Fruit fly (Drosophila melanogaster) whole organism, embryonic: Measurements from ENCODE around the gene Smvt.

Source experiments
- Atf-2 ChIP-seq: fragments of 200-800 bp; sonication (Bioruptor generic); optimal IDR thresholded peaks from 2 replicates; lab custom pipeline; 2016; ENCODE audit warnings: missing biosample characterization, missing genetic modification characterization
- Bgb ChIP-seq: fragments of 200-800 bp; sonication (Bioruptor generic); IDR thresholded peaks from 2 replicates; pipeline ENCODE4 v1.3.6; 2022; ENCODE audit warnings: missing biosample characterization, missing genetic modification characterization; ENCODE audit not compliant: partially characterized antibody
- CG10959 ChIP-seq: fragments of 200-800 bp; sonication (Bioruptor generic); IDR thresholded peaks from 2 replicates; pipeline ENCODE4 v1.3.6; 2022; ENCODE audit warnings: missing biosample characterization, missing genetic modification characterization
- CG11504 ChIP-seq: fragments of 200-800 bp; sonication (Bioruptor generic); optimal IDR thresholded peaks from 3 replicates; lab custom pipeline; 2019; ENCODE audit warnings: missing biosample characterization, mild to moderate bottlenecking, missing genetic modification characterization, moderate library complexity
- CG12391 ChIP-seq: fragments of 200-800 bp; sonication (Bioruptor generic); optimal IDR thresholded peaks from 3 replicates; lab custom pipeline; 2018; ENCODE audit warnings: missing biosample characterization, mild to moderate bottlenecking, missing genetic modification characterization, moderate library complexity
- CG15011 ChIP-seq: fragments of 200-800 bp; sonication (Bioruptor generic); optimal IDR thresholded peaks from 3 replicates; lab custom pipeline; 2018; ENCODE audit warnings: missing biosample characterization, mild to moderate bottlenecking, missing genetic modification characterization
- CG1603 ChIP-seq: fragments of 200-800 bp; sonication (Bioruptor generic); optimal IDR thresholded peaks from 2 replicates; lab custom pipeline; 2019; ENCODE audit warnings: missing biosample characterization, mild to moderate bottlenecking, missing genetic modification characterization, moderate library complexity
- CG17186 ChIP-seq: fragments of 200-800 bp; sonication (Bioruptor generic); optimal IDR thresholded peaks from 3 replicates; lab custom pipeline; 2017; ENCODE audit warnings: missing biosample characterization, missing genetic modification reagents, missing genetic modification characterization
- CG2129 ChIP-seq: fragments of 200-800 bp; sonication (Bioruptor generic); IDR thresholded peaks from 2 replicates; pipeline ENCODE4 v1.3.6; 2022; ENCODE audit warnings: missing biosample characterization, missing genetic modification characterization; ENCODE audit not compliant: partially characterized antibody
- CG2712 ChIP-seq: fragments of 200-800 bp; optimal IDR thresholded peaks from 3 replicates; lab custom pipeline; 2019; ENCODE audit warnings: missing biosample characterization, mild to moderate bottlenecking, missing genetic modification characterization, moderate library complexity
- CG2889 ChIP-seq: fragments of 200-800 bp; sonication (Bioruptor generic); IDR thresholded peaks from 3 replicates; pipeline ENCODE4 v1.3.6; 2022; ENCODE audit warnings: missing biosample characterization, missing genetic modification characterization
- CG31365 ChIP-seq: fragments of 200-800 bp; sonication (Bioruptor generic); optimal IDR thresholded peaks from 2 replicates; lab custom pipeline; 2018; ENCODE audit warnings: missing biosample characterization, mild to moderate bottlenecking, missing genetic modification characterization
- CG32772 ChIP-seq: fragments of 200-800 bp; sonication (Bioruptor generic); IDR thresholded peaks from 2 replicates; pipeline ENCODE4 v1.3.6; 2022; ENCODE audit warnings: missing biosample characterization, missing genetic modification characterization
- CG34376 ChIP-seq: fragments of 200-800 bp; sonication (Bioruptor generic); optimal IDR thresholded peaks from 2 replicates; lab custom pipeline; 2018; ENCODE audit warnings: missing biosample characterization, mild to moderate bottlenecking, missing genetic modification characterization
- CG3726 ChIP-seq: fragments of 200-800 bp; sonication (Bioruptor generic); IDR thresholded peaks from 3 replicates; pipeline ENCODE4, ENCODE4 v1.3.6; 2022; ENCODE audit warnings: missing biosample characterization, missing genetic modification characterization
- CG3838 ChIP-seq: fragments of 200-800 bp; sonication (Bioruptor generic); optimal IDR thresholded peaks from 3 replicates; lab custom pipeline; 2016; ENCODE audit warnings: missing biosample characterization, missing genetic modification characterization
- CG3847 ChIP-seq: fragments of 200-800 bp; sonication (Bioruptor generic); IDR thresholded peaks from 2 replicates; pipeline ENCODE4 v1.3.6; 2022; ENCODE audit warnings: missing biosample characterization, missing genetic modification characterization
- CG43689 ChIP-seq: fragments of 200-800 bp; sonication (Bioruptor generic); IDR thresholded peaks from 2 replicates; pipeline ENCODE4 v1.3.6; 2022; ENCODE audit warnings: missing biosample characterization, missing genetic modification characterization
- CG4424 ChIP-seq: fragments of 200-800 bp; sonication (Bioruptor generic); optimal IDR thresholded peaks from 3 replicates; lab custom pipeline; 2016; ENCODE audit warnings: missing biosample characterization, missing genetic modification characterization
- CG4617 ChIP-seq: fragments of 200-800 bp; sonication (Bioruptor generic); optimal IDR thresholded peaks from 3 replicates; lab custom pipeline; 2016; ENCODE audit warnings: missing biosample characterization, missing genetic modification characterization, borderline replicate concordance
- CG6654 ChIP-seq: fragments of 200-800 bp; sonication (Bioruptor generic); optimal IDR thresholded peaks from 2 replicates; lab custom pipeline; 2017; ENCODE audit warnings: missing biosample characterization, mild to moderate bottlenecking, missing genetic modification characterization
- H15 ChIP-seq: fragments of 200-800 bp; sonication (Bioruptor generic); IDR thresholded peaks from 3 replicates; pipeline ENCODE4 v1.3.6; 2022; ENCODE audit warnings: missing biosample characterization, missing genetic modification characterization
- Hmr ChIP-seq: fragments of 200-800 bp; sonication (Bioruptor generic); optimal IDR thresholded peaks from 3 replicates; lab custom pipeline; 2017; ENCODE audit warnings: mild to moderate bottlenecking, missing biosample characterization, missing genetic modification reagents, missing genetic modification characterization
- Hsf ChIP-seq: fragments of 200-800 bp; sonication (Bioruptor generic); optimal IDR thresholded peaks from 3 replicates; lab custom pipeline; 2016; ENCODE audit warnings: missing biosample characterization, missing genetic modification characterization
- Lhr ChIP-seq: fragments of 200-800 bp; sonication (Bioruptor generic); optimal IDR thresholded peaks from 3 replicates; lab custom pipeline; 2017; ENCODE audit warnings: mild to moderate bottlenecking, missing biosample characterization, missing genetic modification reagents, missing genetic modification characterization
- MBD-R2 ChIP-seq: fragments of 200-800 bp; sonication (Bioruptor generic); IDR thresholded peaks from 2 replicates; pipeline ENCODE4 v1.3.6; 2022; ENCODE audit warnings: missing biosample characterization, missing genetic modification characterization
- MESR4 ChIP-seq: fragments of 200-800 bp; sonication (Bioruptor generic); optimal IDR thresholded peaks from 2 replicates; lab custom pipeline; 2018; ENCODE audit warnings: missing biosample characterization, mild to moderate bottlenecking, missing genetic modification characterization, moderate library complexity
- MTF-1 ChIP-seq: fragments of 200-800 bp; sonication (Bioruptor generic); optimal IDR thresholded peaks from 2 replicates; lab custom pipeline; 2018; ENCODE audit warnings: missing biosample characterization, mild to moderate bottlenecking, missing genetic modification characterization, borderline replicate concordance
- Mad ChIP-seq: fragments of 200-800 bp; sonication (Bioruptor generic); optimal IDR thresholded peaks from 2 replicates; lab custom pipeline; 2016; ENCODE audit warnings: missing biosample characterization, missing genetic modification characterization
- Meics ChIP-seq: fragments of 200-800 bp; sonication (Bioruptor generic); optimal IDR thresholded peaks from 2 replicates; lab custom pipeline; 2017; ENCODE audit warnings: missing biosample characterization, mild to moderate bottlenecking, missing genetic modification characterization
- Neu2 ChIP-seq: fragments of 200-800 bp; sonication (Bioruptor generic); optimal IDR thresholded peaks from 3 replicates; lab custom pipeline; 2016; ENCODE audit warnings: missing biosample characterization, missing genetic modification characterization, borderline replicate concordance
- Nf-YA ChIP-seq: fragments of 200-800 bp; sonication (Bioruptor generic); IDR thresholded peaks from 2 replicates; pipeline ENCODE4 v1.3.6; 2022; ENCODE audit warnings: missing biosample characterization, missing genetic modification characterization
- Sry-δ ChIP-seq: fragments of 200-800 bp; sonication (Bioruptor generic); optimal IDR thresholded peaks from 2 replicates; lab custom pipeline; 2016; ENCODE audit warnings: missing biosample characterization, missing genetic modification characterization
- TFAM ChIP-seq: fragments of 200-800 bp; sonication (Bioruptor generic); optimal IDR thresholded peaks from 2 replicates; lab custom pipeline; 2017; ENCODE audit warnings: missing biosample characterization, missing genetic modification characterization, inconsistent platforms
- Tbp ChIP-seq: fragments of >200 bp; optimal IDR thresholded peaks from 2 replicates; lab custom pipeline; 2018; ENCODE audit warnings: missing biosample characterization, missing genetic modification characterization
- Trl ChIP-seq, 3 experiments: fragments of >200 bp in 2 of 3; fragments of 200-800 bp in 1 of 3; sonication (Bioruptor generic) in 1 of 3; optimal IDR thresholded peaks; 2 replicates in 1 of 3; 3 replicates in 2 of 3; lab custom pipeline; 2016 to 2017; ENCODE audit warnings: missing biosample characterization in 1 of 3, missing genetic modification characterization in 1 of 3
- Xbp1 ChIP-seq: fragments of 200-800 bp; sonication (Bioruptor generic); optimal IDR thresholded peaks from 3 replicates; lab custom pipeline; 2016; ENCODE audit warnings: missing biosample characterization, mild to moderate bottlenecking, missing genetic modification characterization
- bab2 ChIP-seq: fragments of 200-800 bp; sonication (Bioruptor generic); optimal IDR thresholded peaks from 2 replicates; lab custom pipeline; 2016; ENCODE audit warnings: missing biosample characterization, missing genetic modification characterization
- emc ChIP-seq: fragments of 200-800 bp; sonication (Bioruptor generic); optimal IDR thresholded peaks from 2 replicates; lab custom pipeline; 2016; ENCODE audit warnings: missing biosample characterization, missing genetic modification characterization
- eyg ChIP-seq: fragments of 200-800 bp; sonication (Bioruptor generic); optimal IDR thresholded peaks from 3 replicates; lab custom pipeline; 2016; ENCODE audit warnings: missing biosample characterization, missing genetic modification characterization
- fu2 ChIP-seq: fragments of 200-800 bp; sonication (Bioruptor generic); optimal IDR thresholded peaks from 2 replicates; lab custom pipeline; 2016; ENCODE audit warnings: missing biosample characterization, missing genetic modification characterization
- gem ChIP-seq: fragments of 200-800 bp; sonication (Bioruptor generic); optimal IDR thresholded peaks from 2 replicates; lab custom pipeline; 2019; ENCODE audit warnings: missing biosample characterization, mild to moderate bottlenecking, missing genetic modification characterization, moderate library complexity
- gfzf ChIP-seq: fragments of 200-800 bp; sonication (Bioruptor generic); optimal IDR thresholded peaks from 2 replicates; lab custom pipeline; 2016; ENCODE audit warnings: missing biosample characterization, mild to moderate bottlenecking, missing genetic modification characterization, moderate library complexity
- gt ChIP-seq: fragments of 200-800 bp; sonication (Bioruptor generic); IDR thresholded peaks from 2 replicates; pipeline ENCODE4 v1.3.6; 2022; ENCODE audit warnings: missing biosample characterization, missing genetic modification characterization
- ind ChIP-seq: fragments of 200-800 bp; sonication (Bioruptor generic); optimal IDR thresholded peaks from 3 replicates; lab custom pipeline; 2016; ENCODE audit warnings: missing biosample characterization, missing genetic modification characterization
- kah ChIP-seq: fragments of 200-800 bp; sonication (Bioruptor generic); optimal IDR thresholded peaks from 2 replicates; lab custom pipeline; 2018; ENCODE audit warnings: missing biosample characterization, mild to moderate bottlenecking, missing genetic modification characterization
- oc ChIP-seq: fragments of 200-800 bp; sonication (Bioruptor generic); optimal IDR thresholded peaks from 2 replicates; lab custom pipeline; 2018; ENCODE audit warnings: missing biosample characterization, mild to moderate bottlenecking, missing genetic modification characterization, moderate library complexity
- peb ChIP-seq: fragments of 200-800 bp; sonication (Bioruptor generic); IDR thresholded peaks from 2 replicates; pipeline ENCODE4 v1.3.6; 2022; ENCODE audit warnings: missing biosample characterization, missing genetic modification characterization
- slou ChIP-seq: fragments of 200-800 bp; sonication (Bioruptor generic); optimal IDR thresholded peaks from 3 replicates; lab custom pipeline; 2016; ENCODE audit warnings: missing biosample characterization, missing genetic modification characterization

Smvt gene

DNA sequence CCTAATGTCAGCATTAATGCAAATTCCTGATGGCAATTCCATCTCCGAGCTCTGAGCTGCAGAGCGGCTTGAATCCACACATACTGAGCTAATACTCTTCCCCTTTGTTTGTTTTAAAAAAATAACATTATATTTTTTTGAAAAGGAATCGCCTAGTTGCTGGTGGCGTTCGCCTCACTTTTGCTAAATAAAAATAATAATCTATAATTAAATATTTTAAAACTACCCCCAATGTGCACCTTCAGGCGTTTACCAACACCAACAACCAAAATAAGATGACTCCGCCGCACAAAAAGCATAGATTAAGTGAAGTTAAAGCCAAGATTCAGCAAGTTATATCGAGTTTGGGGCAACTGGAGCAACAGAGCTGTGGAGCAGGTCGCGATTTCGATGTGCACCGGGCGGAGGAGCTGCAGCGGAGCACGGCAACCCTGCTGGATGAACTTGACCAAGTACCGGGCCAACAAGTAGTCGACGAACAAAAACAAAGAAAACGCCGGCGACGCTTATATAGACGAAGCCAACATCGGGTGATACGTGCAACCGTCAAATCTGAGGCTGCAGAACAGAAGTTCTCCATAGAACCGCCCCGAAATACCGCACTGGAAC, 17.2 kb downstream of the Smvt start, which contains the start of gene CG1896 (continued):
- no peak for TF ChIP-seq fu2
- peak; percentile 63 for TF ChIP-seq gem (tag; lab: Kevin White, UChicago)
- peak; percentile 55 for TF ChIP-seq CG2712 (tag; lab: Kevin White, UChicago)
- no peak for TF ChIP-seq CG2889 (GFP tag; lab: Robert Waterston, UW)
- no peak; the same call in 1 of the 2 replicates for TF ChIP-seq CG32772 (GFP tag; lab: Robert Waterston, UW)
- TF ChIP-seq Hsf = no peak
- TF ChIP-seq CG31365 (tag; lab: Kevin White, UChicago) = no peak
- TF ChIP-seq kah = peak; percentile 63
- peak; percentile 49 for TF ChIP-seq CG12391 (tag; lab: Kevin White, UChicago)
- TF ChIP-seq CG43689 = no peak
- peak; percentile 13; the same call in 1 of the 3 replicates for TF ChIP-seq H15 (GFP tag; lab: Robert Waterston, UW)
- TF ChIP-seq CG4617 (GFP tag; lab: Kevin White, UChicago) = peak; percentile 40
- TF ChIP-seq bab2 = no peak
- TF ChIP-seq CG3847 (GFP tag; lab: Robert Waterston, UW) = peak; percentile 34
- no peak for TF ChIP-seq CG3726 (GFP tag; lab: Robert Waterston, UW)
- peak; percentile 5 for TF ChIP-seq MTF-1
- TF ChIP-seq CG4424 (GFP tag; lab: Kevin White, UChicago) = peak; percentile 52
- peak; percentile 1 for TF ChIP-seq CG6654 (GFP tag; lab: Kevin White, UChicago)
- TF ChIP-seq Nf-YA (GFP tag; lab: Robert Waterston, UW) = peak; percentile 30; the same call in 1 of the 2 replicates
- peak; percentile 76 for TF ChIP-seq MBD-R2 (GFP tag; lab: Robert Waterston, UW)
- TF ChIP-seq Tbp = no peak
- no peak for TF ChIP-seq Lhr (GFP tag; lab: Kevin White, UChicago)
- no peak for TF ChIP-seq CG10959 (GFP tag; lab: Robert Waterston, UW)
- no peak for TF ChIP-seq Sry-δ (GFP tag; lab: Kevin White, UChicago)
- no peak for TF ChIP-seq TFAM (GFP tag; lab: Kevin White, UChicago)
- TF ChIP-seq Mad (GFP tag; lab: Kevin White, UChicago) = no peak
- no peak for TF ChIP-seq gt (GFP tag; lab: Robert Waterston, UW)
- TF ChIP-seq slou = no peak
- TF ChIP-seq Hmr (GFP tag; lab: Kevin White, UChicago) = peak; percentile 13
- TF ChIP-seq Atf-2 (GFP tag; lab: Kevin White, UChicago) = no peak
- TF ChIP-seq gfzf (GFP tag; lab: Kevin White, UChicago) = no peak
- no peak for TF ChIP-seq CG11504 (tag; lab: Kevin White, UChicago)
- no peak for TF ChIP-seq eyg (GFP tag; lab: Kevin White, UChicago)
- peak; percentile 1 for TF ChIP-seq oc (tag; lab: Kevin White, UChicago)
- peak; percentile 43 for TF ChIP-seq Xbp1
- TF ChIP-seq ind (GFP tag; lab: Kevin White, UChicago) = peak; percentile 29
- TF ChIP-seq peb (GFP tag; lab: Robert Waterston, UW) = no peak
- TF ChIP-seq Bgb (GFP tag; lab: Robert Waterston, UW) = no peak
- no peak for TF ChIP-seq CG2129 (GFP tag; lab: Robert Waterston, UW)
- TF ChIP-seq CG3838 = no peak
- no peak for TF ChIP-seq emc (GFP tag; lab: Kevin White, UChicago)
- TF ChIP-seq Trl (optimal IDR thresholded peaks at IDR 0.05; lab: Kevin White, UChicago) = no peak
- TF ChIP-seq Trl (GFP tag; optimal IDR thresholded peaks at IDR 0.05; lab: Kevin White, UChicago) = no peak
- TF ChIP-seq CG1603 (tag; lab: Kevin White, UChicago) = no peak
- TF ChIP-seq CG15011 = no peak
- TF ChIP-seq Neu2 = no peak
- peak; percentile 45 for TF ChIP-seq MESR4
- peak; percentile 31 for TF ChIP-seq CG34376 (GFP tag; lab: Kevin White, UChicago)
- TF ChIP-seq Meics (GFP tag; lab: Kevin White, UChicago) = peak; percentile 45
- TF ChIP-seq CG17186 = no peak
